Fruit fly (Drosophila melanogaster) whole organism, pupa: ENCODE results near the gene CG4658.

Experiments used
- CG10348 ChIP-seq: fragments of 200-800 bp; sonication (Bioruptor generic); IDR thresholded peaks from 2 replicates; pipeline ENCODE4 v1.3.6; 2022; ENCODE audit warnings: missing biosample characterization, missing genetic modification characterization
- CG12605 ChIP-seq: fragments of 200-800 bp; sonication (Bioruptor generic); IDR thresholded peaks from 2 replicates; pipeline ENCODE4 v1.3.6; 2022; ENCODE audit warnings: missing biosample characterization, missing genetic modification characterization
- CG15710 ChIP-seq: fragments of 200-800 bp; sonication (Bioruptor generic); optimal IDR thresholded peaks from 2 replicates; lab custom pipeline; 2018; ENCODE audit warnings: missing biosample characterization, mild to moderate bottlenecking, missing genetic modification characterization, moderate library complexity
- CG4496 ChIP-seq: fragments of 200-800 bp; sonication (Bioruptor generic); IDR thresholded peaks from 3 replicates; pipeline ENCODE4 v1.3.6; 2022; ENCODE audit warnings: missing biosample characterization, missing genetic modification characterization

DNA sequence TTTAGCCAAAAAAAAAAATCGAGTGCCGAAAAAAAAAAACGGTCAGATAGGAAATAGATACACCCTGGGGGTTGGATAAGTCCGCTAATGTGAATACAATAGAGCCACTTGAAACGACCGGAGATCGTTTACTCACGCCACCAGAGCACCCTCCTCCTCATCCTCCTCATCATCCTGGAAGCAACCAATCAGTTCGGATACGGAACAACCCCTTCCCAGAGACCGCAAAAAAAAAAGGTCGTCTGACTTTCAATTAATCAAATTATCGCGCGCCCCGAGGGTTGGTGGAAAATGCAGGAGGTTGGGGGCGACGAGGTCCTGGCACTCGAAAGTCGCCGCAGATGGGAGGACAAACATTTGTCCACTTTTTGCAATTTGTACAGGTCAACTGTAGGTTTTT is 15.7 kb downstream of the CG4658 start:
- TF ChIP-seq CG15710 (tag; lab: Kevin White, UChicago) (no peak), CG12605 (GFP tag; lab: Robert Waterston, UW) (no peak), CG4496 (GFP tag; lab: Robert Waterston, UW) (no peak), CG10348 (GFP tag; lab: Robert Waterston, UW) (no peak)
